Fruit fly (Drosophila melanogaster) whole organism, embryonic: ENCODE results near the gene trbl.
A peak's percentile ranks its signal among the peaks of the same experiment; 100 is the strongest.

ENCODE experiments used
- ATbp ChIP-seq: fragments of 200-800 bp; sonication (Bioruptor generic); optimal IDR thresholded peaks from 2 replicates; lab custom pipeline; 2017; ENCODE audit warnings: missing biosample characterization, mild to moderate bottlenecking, missing genetic modification characterization, missing genetic modification reagents
- Awh ChIP-seq: fragments of 200-800 bp; sonication (Bioruptor generic); IDR thresholded peaks from 2 replicates; pipeline ENCODE4, ENCODE4 v1.3.6; 2022; ENCODE audit warnings: missing biosample characterization, missing genetic modification characterization
- Blimp-1 ChIP-seq: fragments of 200-800 bp; sonication (Bioruptor generic); optimal IDR thresholded peaks from 3 replicates; lab custom pipeline; 2018; ENCODE audit warnings: missing biosample characterization, missing genetic modification characterization, mild to moderate bottlenecking, moderate library complexity, missing genetic modification reagents
- C15 ChIP-seq: fragments of 200-800 bp; sonication (Bioruptor generic); IDR thresholded peaks from 3 replicates; pipeline ENCODE4 v1.3.6; 2022; ENCODE audit warnings: missing biosample characterization, missing genetic modification characterization
- CG10274 ChIP-seq: fragments of 200-800 bp; sonication (Bioruptor generic); optimal IDR thresholded peaks from 3 replicates; lab custom pipeline; 2017; ENCODE audit warnings: missing biosample characterization, mild to moderate bottlenecking, missing genetic modification characterization
- CG10431 ChIP-seq: fragments of 200-800 bp; sonication (Bioruptor generic); optimal IDR thresholded peaks from 3 replicates; lab custom pipeline; 2018; ENCODE audit warnings: missing biosample characterization, mild to moderate bottlenecking, missing genetic modification characterization
- CG10462 ChIP-seq: fragments of 200-800 bp; sonication (Bioruptor generic); optimal IDR thresholded peaks from 2 replicates; lab custom pipeline; 2016; ENCODE audit warnings: missing biosample characterization, missing genetic modification characterization
- CG11695 ChIP-seq: fragments of 200-800 bp; sonication (Bioruptor generic); IDR thresholded peaks from 3 replicates; pipeline ENCODE4 v1.3.6; 2022; ENCODE audit warnings: missing biosample characterization, missing genetic modification characterization
- CG12219 ChIP-seq: fragments of 200-800 bp; sonication (Bioruptor generic); optimal IDR thresholded peaks from 3 replicates; lab custom pipeline; 2018; ENCODE audit warnings: missing biosample characterization, mild to moderate bottlenecking, missing genetic modification characterization
- CG13296 ChIP-seq: fragments of 200-800 bp; sonication (Bioruptor generic); optimal IDR thresholded peaks from 3 replicates; lab custom pipeline; 2018; ENCODE audit warnings: missing biosample characterization, mild to moderate bottlenecking, missing genetic modification characterization
- CG15514 ChIP-seq: fragments of 200-800 bp; sonication (Bioruptor generic); optimal IDR thresholded peaks from 3 replicates; lab custom pipeline; 2017; ENCODE audit warnings: missing biosample characterization, missing genetic modification characterization, mild to moderate bottlenecking, moderate library complexity, missing genetic modification reagents
- CG1603 ChIP-seq: fragments of 200-800 bp; sonication (Bioruptor generic); optimal IDR thresholded peaks from 2 replicates; lab custom pipeline; 2019; ENCODE audit warnings: missing biosample characterization, mild to moderate bottlenecking, missing genetic modification characterization, moderate library complexity
- CG17802 ChIP-seq: fragments of 200-800 bp; sonication (Bioruptor generic); optimal IDR thresholded peaks from 2 replicates; lab custom pipeline; 2018; ENCODE audit warnings: missing biosample characterization, mild to moderate bottlenecking, missing genetic modification characterization, moderate library complexity
- CG18619 ChIP-seq: fragments of 200-800 bp; sonication (Bioruptor generic); optimal IDR thresholded peaks from 3 replicates; lab custom pipeline; 2017; ENCODE audit warnings: missing biosample characterization, mild to moderate bottlenecking, missing genetic modification characterization
- CG2116 ChIP-seq: fragments of 200-800 bp; sonication (Bioruptor generic); optimal IDR thresholded peaks from 3 replicates; lab custom pipeline; 2018; ENCODE audit warnings: missing biosample characterization, mild to moderate bottlenecking, missing genetic modification characterization
- CG3065 ChIP-seq: fragments of 200-800 bp; sonication (Bioruptor generic); optimal IDR thresholded peaks from 2 replicates; lab custom pipeline; 2016; ENCODE audit warnings: missing biosample characterization, missing genetic modification characterization
- CG31441 ChIP-seq: fragments of 200-800 bp; sonication (Bioruptor generic); IDR thresholded peaks from 2 replicates; pipeline ENCODE4 v1.3.6; 2022; ENCODE audit warnings: missing biosample characterization, missing genetic modification characterization
- CG7987 ChIP-seq: fragments of 200-800 bp; sonication (Bioruptor generic); optimal IDR thresholded peaks from 2 replicates; lab custom pipeline; 2018; ENCODE audit warnings: missing biosample characterization, mild to moderate bottlenecking, missing genetic modification characterization, moderate library complexity
- CG8924 ChIP-seq: fragments of 200-800 bp; optimal IDR thresholded peaks from 3 replicates; lab custom pipeline; 2019; ENCODE audit warnings: missing biosample characterization, mild to moderate bottlenecking, missing genetic modification characterization, moderate library complexity
- CG9437 ChIP-seq: fragments of 200-800 bp; sonication (Bioruptor generic); optimal IDR thresholded peaks from 2 replicates; lab custom pipeline; 2018; ENCODE audit warnings: missing biosample characterization, mild to moderate bottlenecking, missing genetic modification characterization
- CG9727 ChIP-seq: fragments of 200-800 bp; sonication (Bioruptor generic); optimal IDR thresholded peaks from 3 replicates; lab custom pipeline; 2017; ENCODE audit warnings: missing biosample characterization, mild to moderate bottlenecking, missing genetic modification characterization
- CG9817 ChIP-seq: fragments of 200-800 bp; sonication (Bioruptor generic); optimal IDR thresholded peaks from 2 replicates; lab custom pipeline; 2018; ENCODE audit warnings: missing biosample characterization, mild to moderate bottlenecking, missing genetic modification characterization, moderate library complexity
- CTCF ChIP-seq: fragments of 200-800 bp; sonication (Bioruptor generic); optimal IDR thresholded peaks from 2 replicates; lab custom pipeline; 2017; ENCODE audit warnings: missing biosample characterization, mild to moderate bottlenecking, missing genetic modification characterization, moderate library complexity
- CkIIα-i1 ChIP-seq: fragments of 200-800 bp; sonication (Bioruptor generic); IDR thresholded peaks from 2 replicates; pipeline ENCODE4 v1.3.6; 2022; ENCODE audit warnings: missing biosample characterization, missing genetic modification characterization
- D ChIP-seq, 2 experiments: fragments of 200-800 bp in 1 of 2; fragments of >200 bp in 1 of 2; sonication (Bioruptor generic) in 1 of 2; optimal IDR thresholded peaks; 2 replicates in 1 of 2; 3 replicates in 1 of 2; lab custom pipeline; 2017; ENCODE audit warnings: mild to moderate bottlenecking in 1 of 2, missing biosample characterization in 1 of 2, missing genetic modification characterization in 1 of 2, missing genetic modification reagents in 1 of 2
- Dp ChIP-seq: fragments of 200-800 bp; sonication (Bioruptor generic); optimal IDR thresholded peaks from 2 replicates; lab custom pipeline; 2018; ENCODE audit warnings: missing biosample characterization, mild to moderate bottlenecking, missing genetic modification characterization, moderate library complexity
- Hr39 ChIP-seq: fragments of >200 bp; optimal IDR thresholded peaks from 2 replicates; lab custom pipeline; 2017
- Lim3 ChIP-seq: fragments of 200-800 bp; sonication (Bioruptor generic); IDR thresholded peaks from 2 replicates; pipeline ENCODE4 v1.3.6; 2022; ENCODE audit warnings: missing biosample characterization, missing genetic modification characterization
- NFAT ChIP-seq: fragments of 200-800 bp; sonication (Bioruptor generic); IDR thresholded peaks from 2 replicates; pipeline ENCODE4 v1.3.6; 2022; ENCODE audit warnings: missing biosample characterization, missing genetic modification characterization
- Nf-YB ChIP-seq: fragments of 200-800 bp; sonication (Bioruptor generic); optimal IDR thresholded peaks from 3 replicates; lab custom pipeline; 2019; ENCODE audit warnings: missing biosample characterization, mild to moderate bottlenecking, missing genetic modification characterization, moderate library complexity
- Opbp ChIP-seq: fragments of 200-800 bp; sonication (Bioruptor generic); IDR thresholded peaks from 3 replicates; pipeline ENCODE4 v1.3.6; 2022; ENCODE audit warnings: missing biosample characterization, missing genetic modification characterization; ENCODE audit not compliant: partially characterized antibody
- Rfx ChIP-seq: fragments of 200-800 bp; sonication (Bioruptor generic); IDR thresholded peaks from 2 replicates; pipeline ENCODE4 v1.3.6; 2022; ENCODE audit warnings: missing biosample characterization, missing genetic modification characterization
- Spps ChIP-seq: fragments of 200-800 bp; sonication (Bioruptor generic); optimal IDR thresholded peaks from 2 replicates; lab custom pipeline; 2018; ENCODE audit warnings: missing biosample characterization, mild to moderate bottlenecking, missing genetic modification characterization
- abd-A ChIP-seq: fragments of 200-800 bp; sonication (Bioruptor generic); optimal IDR thresholded peaks from 3 replicates; lab custom pipeline; 2019; ENCODE audit warnings: missing biosample characterization, mild to moderate bottlenecking, missing genetic modification characterization, moderate library complexity
- ac ChIP-seq: fragments of 200-800 bp; sonication (Bioruptor generic); optimal IDR thresholded peaks from 3 replicates; lab custom pipeline; 2017; ENCODE audit warnings: missing biosample characterization, mild to moderate bottlenecking, missing genetic modification characterization
- az2 ChIP-seq: fragments of 200-800 bp; sonication (Bioruptor generic); optimal IDR thresholded peaks from 3 replicates; lab custom pipeline; 2016; ENCODE audit warnings: missing biosample characterization, missing genetic modification characterization
- btn ChIP-seq: fragments of 200-800 bp; sonication (Bioruptor generic); optimal IDR thresholded peaks from 2 replicates; lab custom pipeline; 2016; ENCODE audit warnings: missing biosample characterization, missing genetic modification characterization
- cato ChIP-seq: fragments of 200-800 bp; sonication (Bioruptor generic); optimal IDR thresholded peaks from 2 replicates; lab custom pipeline; 2016; ENCODE audit warnings: missing biosample characterization, missing genetic modification characterization, borderline replicate concordance
- ci ChIP-seq: fragments of 200-800 bp; sonication (Bioruptor generic); IDR thresholded peaks from 3 replicates; pipeline ENCODE4 v1.3.6; 2022; ENCODE audit warnings: missing biosample characterization, missing genetic modification characterization
- dan ChIP-seq: fragments of 200-800 bp; sonication (Bioruptor generic); IDR thresholded peaks from 2 replicates; pipeline ENCODE4 v1.3.6; 2022; ENCODE audit warnings: missing biosample characterization, missing genetic modification characterization
- dmrt11E ChIP-seq: fragments of 200-800 bp; sonication (Bioruptor generic); optimal IDR thresholded peaks from 3 replicates; lab custom pipeline; 2018; ENCODE audit warnings: missing biosample characterization, mild to moderate bottlenecking, missing genetic modification characterization, moderate library complexity
- lbe ChIP-seq: fragments of 200-800 bp; sonication (Bioruptor generic); optimal IDR thresholded peaks from 2 replicates; lab custom pipeline; 2016; ENCODE audit warnings: missing biosample characterization, mild to moderate bottlenecking, missing genetic modification characterization
- lola ChIP-seq, 3 experiments: fragments of >200 bp in 2 of 3; fragments of 200-800 bp in 1 of 3; sonication (Bioruptor generic) in 1 of 3; optimal IDR thresholded peaks; 2 replicates each; lab custom pipeline; 2017 to 2019; ENCODE audit warnings: missing biosample characterization in 3 of 3, missing genetic modification characterization in 3 of 3, mild to moderate bottlenecking in 1 of 3, moderate library complexity in 1 of 3
- maf-S ChIP-seq: fragments of 200-800 bp; sonication (Bioruptor generic); optimal IDR thresholded peaks from 2 replicates; lab custom pipeline; 2016; ENCODE audit warnings: missing biosample characterization, missing genetic modification characterization
- nerfin-1 ChIP-seq: fragments of 200-800 bp; sonication (Bioruptor generic); optimal IDR thresholded peaks from 3 replicates; lab custom pipeline; 2019; ENCODE audit warnings: missing biosample characterization, mild to moderate bottlenecking, missing genetic modification characterization, moderate library complexity
- odd ChIP-seq: fragments of 200-800 bp; sonication (Bioruptor generic); optimal IDR thresholded peaks from 2 replicates; lab custom pipeline; 2017; ENCODE audit warnings: missing biosample characterization, mild to moderate bottlenecking, missing genetic modification characterization
- schlank ChIP-seq: fragments of 200-800 bp; sonication (Bioruptor generic); optimal IDR thresholded peaks from 2 replicates; lab custom pipeline; 2018; ENCODE audit warnings: missing biosample characterization, mild to moderate bottlenecking, missing genetic modification characterization
- scrt ChIP-seq: fragments of 200-800 bp; sonication (Bioruptor generic); optimal IDR thresholded peaks from 2 replicates; lab custom pipeline; 2018; ENCODE audit warnings: missing biosample characterization, mild to moderate bottlenecking, missing genetic modification characterization, moderate library complexity
- tin ChIP-seq: fragments of 200-800 bp; sonication (Bioruptor generic); optimal IDR thresholded peaks from 3 replicates; lab custom pipeline; 2016; ENCODE audit warnings: missing biosample characterization, missing genetic modification characterization
- usp ChIP-seq: fragments of >200 bp; optimal IDR thresholded peaks from 2 replicates; lab custom pipeline; 2017; ENCODE audit warnings: missing biosample characterization, missing genetic modification characterization
- wek ChIP-seq: fragments of 200-800 bp; sonication (Bioruptor generic); optimal IDR thresholded peaks from 3 replicates; lab custom pipeline; 2018; ENCODE audit warnings: missing biosample characterization, mild to moderate bottlenecking, missing genetic modification characterization, moderate library complexity

trbl gene

DNA sequence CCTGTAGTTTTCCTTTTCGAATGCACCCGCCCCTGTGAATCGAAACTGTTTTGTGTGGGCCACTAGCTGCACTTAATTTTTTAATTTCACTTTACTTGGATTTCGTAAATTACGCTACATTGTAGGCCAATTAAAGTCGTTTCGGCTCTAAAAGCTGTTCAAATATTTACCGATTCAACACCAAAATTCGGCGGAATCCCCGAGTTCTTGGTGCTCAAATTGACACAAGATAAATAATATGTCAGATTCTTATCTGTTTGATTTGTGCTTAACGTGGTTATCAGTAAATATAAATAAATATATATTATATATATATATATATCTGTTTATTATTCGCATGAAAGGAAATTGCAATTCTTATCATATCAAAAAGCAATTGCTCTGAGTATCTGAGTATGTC is 46.5 kb upstream of the trbl start (continued):
- TF ChIP-seq Nf-YB (GFP tag; lab: Kevin White, UChicago) (no peak), abd-A (no peak), CG1603 (tag; lab: Kevin White, UChicago) (peak; percentile 2), CG10431 (no peak), CG18619 (GFP tag; lab: Kevin White, UChicago) (peak; percentile 19), maf-S (GFP tag; lab: Kevin White, UChicago) (no peak), cato (GFP tag; lab: Kevin White, UChicago) (no peak), CG11695 (GFP tag; lab: Robert Waterston, UW) (0 out of 3 replicates have a peak, but pooled peaks have one; percentile 30), tin (GFP tag; lab: Kevin White, UChicago) (no peak), scrt (peak; percentile 36), CG12219 (GFP tag; lab: Kevin White, UChicago) (peak; percentile 29), CG10462 (GFP tag; lab: Kevin White, UChicago) (no peak), CTCF (GFP tag; lab: Kevin White, UChicago) (no peak), CG9817 (tag; lab: Kevin White, UChicago) (peak; percentile 29), Rfx (peak; percentile 25; the same call in 1 of the 2 replicates), dmrt11E (tag; lab: Kevin White, UChicago) (no peak), CG15514 (GFP tag; lab: Kevin White, UChicago) (peak; percentile 61), CG8924 (tag; lab: Kevin White, UChicago) (peak; percentile 26), odd (peak; percentile 62), CG2116 (GFP tag; lab: Kevin White, UChicago) (no peak), CkIIα-i1 (GFP tag; lab: Robert Waterston, UW) (no peak), dan (GFP tag; lab: Robert Waterston, UW) (no peak), usp (GFP tag; lab: Kevin White, UChicago) (no peak), ATbp (GFP tag; lab: Kevin White, UChicago) (peak; percentile 52), Spps (no peak), az2 (GFP tag; lab: Kevin White, UChicago) (no peak), Hr39 (lab: Kevin White, UChicago) (no peak), Awh (GFP tag; lab: Robert Waterston, UW) (no peak), CG3065 (GFP tag; lab: Kevin White, UChicago) (no peak), CG7987 (GFP tag; lab: Kevin White, UChicago) (peak; percentile 82), btn (GFP tag; lab: Kevin White, UChicago) (no peak), Lim3 (GFP tag; lab: Robert Waterston, UW) (no peak), schlank (tag; lab: Kevin White, UChicago) (peak; percentile 63), CG9727 (GFP tag; lab: Kevin White, UChicago) (no peak), NFAT (GFP tag; lab: Robert Waterston, UW) (no peak), CG9437 (GFP tag; lab: Kevin White, UChicago) (no peak), ac (peak; percentile 50), Dp (GFP tag; lab: Kevin White, UChicago) (no peak), lola (GFP tag; optimal IDR thresholded peaks at IDR 0.05; lab: Kevin White, UChicago) (no peak), CG31441 (GFP tag; lab: Robert Waterston, UW) (peak; percentile 25; the same call in 1 of the 2 replicates), ci (GFP tag; lab: Robert Waterston, UW) (0 out of 3 replicates have a peak, but pooled peaks have one; percentile 32), CG13296 (GFP tag; lab: Kevin White, UChicago) (peak; percentile 69), C15 (GFP tag; lab: Robert Waterston, UW) (no peak), Blimp-1 (GFP tag; lab: Kevin White, UChicago) (peak; percentile 7), Opbp (GFP tag; lab: Robert Waterston, UW) (no peak), nerfin-1 (peak; percentile 21), wek (GFP tag; lab: Kevin White, UChicago) (peak; percentile 51), D (optimal IDR thresholded peaks at IDR 0.05; lab: Kevin White, UChicago) (no peak), D (GFP tag; optimal IDR thresholded peaks at IDR 0.05; lab: Kevin White, UChicago) (no peak), CG17802 (no peak), CG10274 (GFP tag; lab: Kevin White, UChicago) (no peak), lbe (GFP tag; lab: Kevin White, UChicago) (peak; percentile 61)
